Worm (Caenorhabditis elegans) whole organism, late embryonic: ENCODE results near the gene C05G5.2.

Source experiments
- K02D7.2 ChIP-seq: sonication (generic microtip); optimal IDR thresholded peaks from 2 replicates; lab custom pipeline; 2017; ENCODE audit warnings: mild to moderate bottlenecking, missing genetic modification characterization, missing compliant biosample characterization
- Y22D7AL.16 ChIP-seq: sonication (generic microtip); optimal IDR thresholded peaks from 2 replicates; lab custom pipeline; 2016; ENCODE audit warnings: missing genetic modification characterization, missing compliant biosample characterization
- ama-1 ChIP-seq: fragments of 150-350 bp; optimal IDR thresholded peaks from 2 replicates; lab custom pipeline; 2014
- ceh-24 ChIP-seq: sonication (generic microtip); optimal IDR thresholded peaks from 2 replicates; lab custom pipeline; 2016; ENCODE audit warnings: mild to moderate bottlenecking, missing genetic modification characterization, missing compliant biosample characterization
- ceh-48 ChIP-seq: sonication (generic microtip); optimal IDR thresholded peaks from 2 replicates; lab custom pipeline; 2016; ENCODE audit warnings: missing genetic modification characterization, inconsistent platforms, missing compliant biosample characterization
- dmd-4 ChIP-seq: sonication (generic microtip); optimal IDR thresholded peaks from 2 replicates; lab custom pipeline; 2016; ENCODE audit warnings: borderline replicate concordance, missing genetic modification characterization, missing compliant biosample characterization
- dve-1 ChIP-seq: sonication (generic microtip); optimal IDR thresholded peaks from 2 replicates; lab custom pipeline; 2017; ENCODE audit warnings: antibody characterized with exemption, mild to moderate bottlenecking, missing genetic modification characterization, missing compliant biosample characterization
- fkh-6 ChIP-seq: sonication (generic microtip); optimal IDR thresholded peaks from 2 replicates; lab custom pipeline; 2016; ENCODE audit warnings: missing genetic modification characterization, missing compliant biosample characterization
- hlh-13 ChIP-seq: fragments of 200-800 bp; sonication (Bioruptor generic); optimal IDR thresholded peaks from 2 replicates; lab custom pipeline; 2018; ENCODE audit warnings: mild to moderate bottlenecking, missing genetic modification characterization, missing compliant biosample characterization
- lin-11 ChIP-seq: fragments of 200-800 bp; sonication (Bioruptor generic); optimal IDR thresholded peaks from 2 replicates; lab custom pipeline; 2018; ENCODE audit warnings: mild to moderate bottlenecking, missing genetic modification characterization, missing compliant biosample characterization
- odd-2 ChIP-seq: sonication (generic microtip); optimal IDR thresholded peaks from 2 replicates; lab custom pipeline; 2017; ENCODE audit warnings: antibody characterized with exemption, mild to moderate bottlenecking, missing genetic modification characterization, missing compliant biosample characterization
- rnt-1 ChIP-seq: sonication (generic microtip); optimal IDR thresholded peaks from 2 replicates; lab custom pipeline; 2016; ENCODE audit warnings: missing genetic modification characterization, missing compliant biosample characterization
- sdc-2 ChIP-seq: sonication (generic microtip); optimal IDR thresholded peaks from 2 replicates; lab custom pipeline; 2016; ENCODE audit warnings: missing genotype, missing genetic modification characterization, missing compliant biosample characterization
- sox-2 ChIP-seq: fragments of 200-800 bp; sonication (Bioruptor generic); IDR thresholded peaks from 2 replicates; pipeline ENCODE4 v1.3.6; 2022; ENCODE audit warnings: missing genetic modification reagents, missing genetic modification characterization, missing compliant biosample characterization
- syd-9 ChIP-seq: sonication (generic microtip); optimal IDR thresholded peaks from 2 replicates; lab custom pipeline; 2016; ENCODE audit warnings: mild to moderate bottlenecking, missing genetic modification characterization, moderate library complexity, missing compliant biosample characterization
- unc-3 ChIP-seq, 2 experiments: fragments of 200-800 bp in 1 of 2; sonication (Bioruptor generic) in 1 of 2; sonication (generic microtip) in 1 of 2; conservative IDR thresholded peaks in 1 of 2; optimal IDR thresholded peaks in 1 of 2; 2 replicates each; pipeline versions ENCODE4 v1.3.6 to Lab custom; 2016 to 2022; ENCODE audit warnings: missing compliant biosample characterization in 2 of 2, missing genetic modification characterization in 2 of 2, missing genetic modification reagents in 1 of 2

Gene C05G5.2

ce11 chrX:14797405-14797804, 50.3 kb downstream of the C05G5.2 start:
- TF ChIP-seq odd-2 (tag; lab: Kevin White, UChicago) (no peak), lin-11 (no peak), unc-3 (GFP tag; conservative IDR thresholded peaks at IDR 0.05; lab: Robert Waterston, UW) (no peak), unc-3 (tag; optimal IDR thresholded peaks at IDR 0.05; lab: Kevin White, UChicago) (no peak), dve-1 (tag; lab: Kevin White, UChicago) (no peak), hlh-13 (no peak), syd-9 (no peak), sdc-2 (tag; lab: Kevin White, UChicago) (no peak), ceh-48 (tag; lab: Kevin White, UChicago) (no peak), ceh-24 (tag; lab: Kevin White, UChicago) (no peak), K02D7.2 (tag; lab: Kevin White, UChicago) (no peak), Y22D7AL.16 (tag; lab: Kevin White, UChicago) (no peak), rnt-1 (tag; lab: Kevin White, UChicago) (no peak), fkh-6 (tag; lab: Kevin White, UChicago) (no peak), sox-2 (GFP tag; lab: Robert Waterston, UW) (no peak), dmd-4 (tag; lab: Kevin White, UChicago) (no peak), ama-1 (no peak)
